Worm (Caenorhabditis elegans) whole organism, L4 larva: ENCODE data around the gene amt-3.

ENCODE experiments used
- D1046.2 ChIP-seq: fragments of 200-800 bp; sonication (Bioruptor generic); IDR thresholded peaks from 2 replicates; pipeline ENCODE4 v1.3.6; 2022; ENCODE audit warnings: missing genetic modification characterization, missing compliant biosample characterization
- R02D3.7 ChIP-seq: fragments of 150-350 bp; sonication (generic microtip); optimal IDR thresholded peaks from 3 replicates; lab custom pipeline; 2014; ENCODE audit warnings: missing biosample characterization, missing genetic modification characterization
- aha-1 ChIP-seq: fragments of 150-350 bp; peaks from one replicate; lab custom pipeline; 2014; ENCODE audit warnings: missing biosample characterization, missing genetic modification characterization
- ama-1 ChIP-seq: fragments of 150-350 bp; optimal IDR thresholded peaks from 2 replicates; lab custom pipeline; 2014; ENCODE audit warnings: inconsistent platforms, mixed read lengths
- attf-4 ChIP-seq: sonication (generic microtip); optimal IDR thresholded peaks from 3 replicates; lab custom pipeline; 2017; ENCODE audit warnings: missing biosample characterization, missing genetic modification characterization
- ceh-82 ChIP-seq: sonication (generic microtip); optimal IDR thresholded peaks from 2 replicates; lab custom pipeline; 2017; ENCODE audit warnings: missing biosample characterization, missing genetic modification characterization
- cey-2 ChIP-seq: sonication (generic microtip); optimal IDR thresholded peaks from 3 replicates; lab custom pipeline; 2017; ENCODE audit warnings: missing genetic modification characterization, mild to moderate bottlenecking, missing compliant biosample characterization, antibody characterized with exemption, borderline replicate concordance; ENCODE audit not compliant: insufficient read depth
- daf-16 ChIP-seq, 3 experiments: sonication (generic microtip); optimal IDR thresholded peaks; 2 replicates each; lab custom pipeline; 2016 to 2017; ENCODE audit warnings: missing genetic modification characterization in 3 of 3, missing genetic modification reagents in 3 of 3, mild to moderate bottlenecking in 2 of 3, missing compliant biosample characterization in 2 of 3, missing biosample characterization in 1 of 3, moderate library complexity in 1 of 3
- dpl-1 ChIP-seq: fragments of 150-350 bp; optimal IDR thresholded peaks from 2 replicates; lab custom pipeline; 2014; ENCODE audit warnings: missing biosample characterization, missing genetic modification reagents, missing genetic modification characterization
- duxl-1 ChIP-seq: sonication (generic microtip); optimal IDR thresholded peaks from 2 replicates; lab custom pipeline; 2016; ENCODE audit warnings: mild to moderate bottlenecking, missing genetic modification characterization, moderate library complexity, missing compliant biosample characterization; ENCODE audit not compliant: poor library complexity
- dve-1 ChIP-seq: sonication (generic microtip); optimal IDR thresholded peaks from 2 replicates; lab custom pipeline; 2017; ENCODE audit warnings: antibody characterized with exemption, mild to moderate bottlenecking, missing genetic modification characterization, missing compliant biosample characterization; ENCODE audit not compliant: insufficient read depth
- fos-1 ChIP-seq: fragments of 150-350 bp; optimal IDR thresholded peaks from 2 replicates; lab custom pipeline; 2014; ENCODE audit warnings: missing biosample characterization, missing genetic modification characterization
- gei-8 ChIP-seq: fragments of 200-800 bp; sonication (Bioruptor generic); optimal IDR thresholded peaks from 2 replicates; lab custom pipeline; 2018; ENCODE audit warnings: mild to moderate bottlenecking, missing genetic modification characterization, missing compliant biosample characterization
- hif-1 ChIP-seq, 2 experiments: sonication (generic microtip); optimal IDR thresholded peaks; 2 replicates each; lab custom pipeline; 2016 to 2017; ENCODE audit warnings: missing compliant biosample characterization in 2 of 2, missing genetic modification characterization in 2 of 2, missing genetic modification reagents in 2 of 2, missing genotype in 2 of 2, mild to moderate bottlenecking in 1 of 2
- jun-1 ChIP-seq: fragments of 150-350 bp; optimal IDR thresholded peaks from 2 replicates; lab custom pipeline; 2014; ENCODE audit warnings: missing biosample characterization, missing genetic modification reagents, missing genetic modification characterization
- lin-38 ChIP-seq: fragments of 200-800 bp; sonication (Bioruptor generic); IDR thresholded peaks from 2 replicates; pipeline ENCODE4 v1.3.6; 2022; ENCODE audit warnings: missing genetic modification reagents, missing genetic modification characterization, missing compliant biosample characterization
- lin-39 ChIP-seq: fragments of 150-350 bp; optimal IDR thresholded peaks from 2 replicates; lab custom pipeline; 2014; ENCODE audit warnings: missing biosample characterization, missing genetic modification reagents, missing genetic modification characterization
- lsy-2 ChIP-seq, 2 experiments: fragments of 150-350 bp in 1 of 2; sonication (generic microtip) in 1 of 2; optimal IDR thresholded peaks; 2 replicates each; lab custom pipeline; 2014 to 2017; ENCODE audit warnings: missing biosample characterization in 2 of 2, missing genetic modification characterization in 2 of 2
- mdt-29 ChIP-seq: fragments of 200-800 bp; sonication (Bioruptor generic); IDR thresholded peaks from 2 replicates; pipeline ENCODE4 v1.3.6; 2022; ENCODE audit warnings: missing genetic modification reagents, missing genetic modification characterization, missing compliant biosample characterization
- mep-1 ChIP-seq: fragments of 150-350 bp; sonication (generic microtip); optimal IDR thresholded peaks from 3 replicates; lab custom pipeline; 2014; ENCODE audit warnings: missing biosample characterization, missing genetic modification characterization
- mes-2 ChIP-seq: sonication (generic microtip); optimal IDR thresholded peaks from 2 replicates; lab custom pipeline; 2016; ENCODE audit warnings: missing genotype, mild to moderate bottlenecking, missing genetic modification characterization, missing compliant biosample characterization; ENCODE audit not compliant: poor library complexity, severe bottlenecking
- mxl-3 ChIP-seq: fragments of 200-800 bp; sonication (Bioruptor generic); optimal IDR thresholded peaks from 2 replicates; lab custom pipeline; 2018; ENCODE audit warnings: mild to moderate bottlenecking, missing genetic modification characterization, missing compliant biosample characterization
- nhr-102 ChIP-seq: sonication (generic microtip); optimal IDR thresholded peaks from 2 replicates; lab custom pipeline; 2016; ENCODE audit warnings: mild to moderate bottlenecking, missing genetic modification characterization, moderate library complexity, missing compliant biosample characterization
- nhr-42 ChIP-seq: fragments of 200-800 bp; sonication (Bioruptor generic); IDR thresholded peaks from 2 replicates; pipeline ENCODE4 v1.3.6; 2022; ENCODE audit warnings: missing genetic modification characterization, missing compliant biosample characterization
- nhr-6 ChIP-seq: fragments of 150-350 bp; optimal IDR thresholded peaks from 2 replicates; lab custom pipeline; 2014; ENCODE audit warnings: missing biosample characterization, missing genetic modification characterization
- nhr-77 ChIP-seq: fragments of 150-350 bp; optimal IDR thresholded peaks from 2 replicates; lab custom pipeline; 2014; ENCODE audit warnings: missing biosample characterization, missing genetic modification characterization
- pha-4 ChIP-seq, 2 experiments: fragments of 150-350 bp in 1 of 2; fragments of 200-800 bp in 1 of 2; sonication (Bioruptor generic) in 1 of 2; IDR thresholded peaks in 1 of 2; optimal IDR thresholded peaks in 1 of 2; 2 replicates each; pipeline versions ENCODE4 v1.3.6 to Lab custom; 2014 to 2022; ENCODE audit warnings: missing genetic modification characterization in 2 of 2, missing genetic modification reagents in 2 of 2, missing biosample characterization in 1 of 2, missing compliant biosample characterization in 1 of 2
- pqm-1 ChIP-seq: sonication (generic microtip); optimal IDR thresholded peaks from 2 replicates; lab custom pipeline; 2017; ENCODE audit warnings: missing biosample characterization, missing genetic modification characterization
- rbr-2 ChIP-seq: sonication (generic microtip); optimal IDR thresholded peaks from 2 replicates; lab custom pipeline; 2016; ENCODE audit warnings: missing genotype, missing genetic modification characterization, missing compliant biosample characterization
- saeg-2 ChIP-seq: fragments of 200-800 bp; sonication (Bioruptor generic); IDR thresholded peaks from 2 replicates; pipeline ENCODE4 v1.3.6; 2022; ENCODE audit warnings: missing genetic modification reagents, missing genetic modification characterization, missing compliant biosample characterization
- unc-62 ChIP-seq, 3 experiments: fragments of 150-350 bp in 1 of 3; sonication (generic microtip); optimal IDR thresholded peaks in 2 of 3; peaks in 1 of 3; 1 replicate in 1 of 3; 2 replicates in 2 of 3; lab custom pipeline; 2014 to 2017; ENCODE audit warnings: missing biosample characterization in 3 of 3, missing genetic modification characterization in 3 of 3, missing genetic modification reagents in 3 of 3, missing genotype in 1 of 3
- zip-2 ChIP-seq: fragments of 150-350 bp; optimal IDR thresholded peaks from 2 replicates; lab custom pipeline; 2014; ENCODE audit warnings: missing biosample characterization, missing genetic modification characterization

The amt-3 gene

DNA sequence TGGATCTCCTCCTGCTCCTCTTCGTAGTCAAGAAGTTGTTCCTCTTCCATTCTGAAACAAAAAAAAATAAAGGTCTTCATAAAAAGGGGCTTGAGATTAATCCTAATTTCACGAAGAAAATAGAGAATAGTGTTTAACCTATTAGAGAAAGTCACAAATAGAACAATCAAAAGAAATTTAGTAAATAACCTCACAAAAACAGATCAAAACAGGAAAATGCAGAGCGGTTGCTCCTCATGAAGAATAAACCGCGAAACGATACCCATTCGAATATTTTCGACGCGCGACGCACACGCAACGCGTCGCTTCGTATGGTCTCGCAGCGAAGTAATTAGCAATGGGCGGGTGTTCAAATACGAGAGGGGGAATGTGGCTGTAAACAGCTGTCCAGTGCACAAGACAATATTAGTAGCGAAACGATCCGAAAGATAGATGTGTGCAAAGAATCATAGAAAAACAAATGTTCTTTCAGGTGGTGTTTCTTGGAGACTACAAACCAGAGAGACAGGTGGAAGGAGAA lies 40.1 kb downstream of the amt-3 start, which contains the start of gene hel-1 (continued):
- TF ChIP-seq ceh-82 (no peak), attf-4 (tag; lab: Kevin White, UChicago) (no peak), gei-8 (no peak), nhr-77 (tag; lab: Kevin White, UChicago) (peak; percentile 23), lin-39 (tag; lab: Kevin White, UChicago) (peak; percentile 68), ama-1 (lab: Kevin White, UChicago) (peak; percentile 38), fos-1 (no peak), nhr-42 (GFP tag; lab: Robert Waterston, UW) (no peak), mdt-29 (GFP tag; lab: Robert Waterston, UW) (no peak), pqm-1 (tag; lab: Kevin White, UChicago) (no peak), mxl-3 (peak; percentile 22), unc-62 (GFP tag; optimal IDR thresholded peaks at IDR 0.05 in 1 of 2; lab: Kevin White, UChicago) (peak in 1 of 2 experiments; percentile 88), unc-62 (tag; optimal IDR thresholded peaks at IDR 0.05; lab: Kevin White, UChicago) (no peak)

DNA sequence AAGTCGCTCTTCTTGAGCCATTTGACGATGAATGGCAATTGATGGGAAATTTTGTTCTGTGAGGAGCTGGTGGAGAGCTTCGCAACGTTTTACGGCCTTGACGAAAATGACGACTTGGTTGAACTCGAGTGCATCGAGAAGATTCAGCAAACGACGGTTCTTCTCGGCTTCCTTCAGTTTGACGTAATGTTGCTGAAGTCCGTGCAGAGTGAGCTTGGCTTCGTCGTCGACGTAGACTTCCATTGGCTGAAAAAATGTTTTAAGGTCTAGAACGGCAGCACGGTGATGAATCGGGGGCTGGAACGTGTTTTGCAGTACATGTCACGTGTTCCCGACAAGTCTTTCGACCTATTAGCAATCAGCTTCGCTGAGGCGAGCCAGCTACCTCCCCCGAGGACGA lies 41.5 kb downstream of the amt-3 start:
- no peak for TF ChIP-seq dpl-1 (GFP tag; lab: Kevin White, UChicago)
- TF ChIP-seq unc-62 (GFP tag; optimal IDR thresholded peaks at IDR 0.05 in 1 of 2; lab: Kevin White, UChicago), result peak in 1 of 2 experiments; percentile 94
- no peak for TF ChIP-seq unc-62 (tag; optimal IDR thresholded peaks at IDR 0.05; lab: Kevin White, UChicago)

DNA sequence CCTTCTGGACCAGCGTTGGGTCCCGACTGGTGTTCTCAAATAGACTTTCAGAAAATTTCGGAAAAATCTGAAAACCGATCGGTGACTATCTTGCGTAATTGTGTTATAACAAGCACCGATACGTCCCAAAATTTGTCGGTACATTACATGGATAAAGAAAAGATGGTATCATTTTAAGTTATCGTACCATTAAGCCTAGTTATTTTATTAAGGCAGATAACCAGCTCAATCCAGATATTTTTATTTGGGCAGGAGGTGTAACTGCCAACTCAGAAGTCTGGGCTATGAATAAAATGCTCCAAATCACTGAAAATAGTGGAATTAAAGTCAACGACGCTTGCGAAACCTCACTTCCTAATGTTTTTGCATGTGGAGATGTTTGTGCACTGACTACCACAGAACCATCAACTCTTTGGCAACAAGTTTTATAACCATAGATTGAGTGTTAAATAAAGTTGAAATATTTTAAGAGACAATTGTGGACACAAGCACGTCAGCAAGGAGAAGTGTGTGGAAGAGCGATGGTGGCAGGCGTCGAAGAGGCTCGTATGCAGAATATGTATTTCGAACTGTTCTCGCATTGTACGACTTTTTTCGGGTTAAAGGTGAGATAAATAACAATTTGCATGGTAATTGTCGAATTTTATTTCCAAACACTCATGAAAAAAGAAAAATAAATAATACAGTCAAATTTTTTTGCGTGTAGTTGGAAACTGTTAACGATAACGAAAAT lies 42.6 kb downstream of the amt-3 start:
- TF ChIP-seq lin-38 (GFP tag; lab: Robert Waterston, UW) (peak; percentile 57), ama-1 (lab: Kevin White, UChicago) (peak; percentile 66), zip-2 (no peak), pha-4 (GFP tag; IDR thresholded peaks at IDR 0.05; lab: Robert Waterston, UW) (no peak), pha-4 (tag; optimal IDR thresholded peaks at IDR 0.05; lab: Kevin White, UChicago) (no peak), duxl-1 (peak; percentile 36), mep-1 (tag; lab: Kevin White, UChicago) (peak; percentile 14), nhr-102 (tag; lab: Kevin White, UChicago) (peak; percentile 15), aha-1 (tag; lab: Kevin White, UChicago) (peak; percentile 95), R02D3.7 (tag; lab: Kevin White, UChicago) (no peak), mes-2 (tag; lab: Kevin White, UChicago) (peak; percentile 20)

DNA sequence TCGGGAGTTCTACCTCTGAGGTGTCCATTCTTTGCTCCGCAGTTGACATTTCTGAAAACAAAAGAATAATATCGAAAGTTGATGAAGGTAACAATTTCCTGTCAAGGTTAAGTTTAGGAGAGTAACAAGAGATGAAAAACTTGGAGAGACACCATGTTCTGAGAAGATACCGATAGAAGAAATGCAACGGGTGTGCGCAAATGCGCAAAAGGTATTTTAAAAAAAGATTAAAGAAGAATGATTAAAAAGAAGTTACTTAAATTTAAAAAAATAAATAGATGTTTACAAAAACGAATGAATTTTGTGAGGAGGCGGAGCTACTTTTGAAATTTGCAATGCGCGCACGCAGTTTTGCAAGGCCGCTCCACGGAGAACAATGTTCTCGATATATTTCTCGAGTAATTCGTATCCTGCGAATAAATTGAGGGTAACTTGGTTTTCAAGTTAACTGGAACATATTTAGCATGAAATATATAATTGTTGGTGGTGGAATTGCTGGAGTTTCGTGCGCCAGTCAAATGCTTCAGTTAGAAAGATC lies 43.9 kb downstream of the amt-3 start, which contains the start of the genes ran-3 and C26D10.3:
TSS of gene ran-3 (minus strand) at position 51 of the 538 bp plus-strand sequence.
TSS of gene C26D10.3 (plus strand) at position 385 of the 538 bp plus-strand sequence.
- TF ChIP-seq hif-1 (tag; optimal IDR thresholded peaks at IDR 0.05; lab: Kevin White, UChicago), result peak in 1 of 2 experiments; percentile 13
- TF ChIP-seq saeg-2 (GFP tag; lab: Robert Waterston, UW), result no peak
- no peak for TF ChIP-seq D1046.2
- TF ChIP-seq daf-16 (GFP tag; optimal IDR thresholded peaks at IDR 0.05; lab: Kevin White, UChicago), result no peak
- peak; percentile 62 for TF ChIP-seq daf-16 (tag; optimal IDR thresholded peaks at IDR 0.05; lab: Kevin White, UChicago)
- no peak for TF ChIP-seq jun-1 (tag; lab: Kevin White, UChicago)
- TF ChIP-seq aha-1 (tag; lab: Kevin White, UChicago), result no peak
- peak in 1 of 2 experiments; percentile 58 for TF ChIP-seq lsy-2 (tag; optimal IDR thresholded peaks at IDR 0.05; lab: Kevin White, UChicago)
- peak; percentile 69 for TF ChIP-seq dpl-1 (GFP tag; lab: Kevin White, UChicago)
- peak; percentile 91 for TF ChIP-seq mes-2 (tag; lab: Kevin White, UChicago)
- TF ChIP-seq rbr-2 (tag; lab: Kevin White, UChicago), result peak; percentile 17
- no peak for TF ChIP-seq mxl-3
- peak; percentile 21 for TF ChIP-seq dve-1
- no peak for TF ChIP-seq nhr-6 (tag; lab: Kevin White, UChicago)
- TF ChIP-seq cey-2, result no peak
- TF ChIP-seq lin-38 (GFP tag; lab: Robert Waterston, UW), result peak; percentile 51; the same call in 1 of the 2 replicates
- TF ChIP-seq mep-1 (tag; lab: Kevin White, UChicago), result peak; percentile 42
- TF ChIP-seq, all 104 proteins: peak for 9
